Fruit fly (Drosophila melanogaster) Kc167 (cell line): ENCODE results near the gene Bka.

ENCODE experiments used
- Sin3A ChIP-seq: fragments of >200 bp; optimal IDR thresholded peaks from 2 replicates; lab custom pipeline; 2018; ENCODE audit warnings: missing external identifiers
- h ChIP-seq: fragments of >200 bp; optimal IDR thresholded peaks from 3 replicates; lab custom pipeline; 2018; ENCODE audit warnings: missing external identifiers
- psq ChIP-seq: fragments of >200 bp; optimal IDR thresholded peaks from 2 replicates; lab custom pipeline; 2017; ENCODE audit warnings: missing external identifiers
- ttk ChIP-seq: sonication (Bioruptor generic); optimal IDR thresholded peaks from 2 replicates; lab custom pipeline; 2017; ENCODE audit warnings: missing external identifiers

dm6 chr2L:9937908-9938307 is 42.8 kb downstream of the Bka start, which contains the start of gene Arglu1:
- TF ChIP-seq Sin3A (lab: Kevin White, UChicago) (no peak), h (no peak), psq (no peak), ttk (lab: Kevin White, UChicago) (no peak)
